Fruit fly (Drosophila melanogaster) whole organism, embryonic: Measurements from ENCODE around the gene Teh2.
A peak's percentile ranks its signal among the peaks of the same experiment; 100 is the strongest.

Experiments
- CG10543 ChIP-seq: fragments of 200-800 bp; sonication (Bioruptor generic); optimal IDR thresholded peaks from 3 replicates; lab custom pipeline; 2017; ENCODE audit warnings: missing biosample characterization, mild to moderate bottlenecking, missing genetic modification characterization, moderate library complexity
- CG12299 ChIP-seq: fragments of 200-800 bp; sonication (Bioruptor generic); optimal IDR thresholded peaks from 2 replicates; lab custom pipeline; 2018; ENCODE audit warnings: missing biosample characterization, mild to moderate bottlenecking, missing genetic modification characterization
- CG12659 ChIP-seq: fragments of 200-800 bp; sonication (Bioruptor generic); optimal IDR thresholded peaks from 3 replicates; lab custom pipeline; 2017; ENCODE audit warnings: mild to moderate bottlenecking, missing biosample characterization, missing genetic modification reagents, missing genetic modification characterization
- CG12769 ChIP-seq: fragments of 200-800 bp; sonication (Bioruptor generic); optimal IDR thresholded peaks from 2 replicates; lab custom pipeline; 2019; ENCODE audit warnings: missing biosample characterization, mild to moderate bottlenecking, missing genetic modification characterization, moderate library complexity
- CG13287 ChIP-seq: fragments of 200-800 bp; sonication (Bioruptor generic); IDR thresholded peaks from 2 replicates; pipeline ENCODE4 v1.3.6; 2022; ENCODE audit warnings: missing biosample characterization, missing genetic modification characterization; ENCODE audit not compliant: partially characterized antibody
- CG14667 ChIP-seq: fragments of 200-800 bp; sonication (Bioruptor generic); IDR thresholded peaks from 2 replicates; pipeline ENCODE4 v1.3.6; 2022; ENCODE audit warnings: missing biosample characterization, missing genetic modification characterization
- CG2202 ChIP-seq: fragments of 200-800 bp; sonication (Bioruptor generic); optimal IDR thresholded peaks from 2 replicates; lab custom pipeline; 2018; ENCODE audit warnings: missing biosample characterization, mild to moderate bottlenecking, missing genetic modification characterization
- CG3407 ChIP-seq: fragments of 200-800 bp; sonication (Bioruptor generic); optimal IDR thresholded peaks from 2 replicates; lab custom pipeline; 2018; ENCODE audit warnings: missing biosample characterization, mild to moderate bottlenecking, missing genetic modification characterization
- CG34376 ChIP-seq: fragments of 200-800 bp; sonication (Bioruptor generic); optimal IDR thresholded peaks from 2 replicates; lab custom pipeline; 2018; ENCODE audit warnings: missing biosample characterization, mild to moderate bottlenecking, missing genetic modification characterization
- CG4820 ChIP-seq: fragments of 200-800 bp; sonication (Bioruptor generic); optimal IDR thresholded peaks from 3 replicates; lab custom pipeline; 2016; ENCODE audit warnings: missing biosample characterization, missing genetic modification characterization
- CG8290 ChIP-seq, 3 experiments: fragments of 200-800 bp; sonication (Bioruptor generic); optimal IDR thresholded peaks; 2 replicates each; lab custom pipeline; 2016 to 2019; ENCODE audit warnings: missing biosample characterization in 3 of 3, missing genetic modification characterization in 3 of 3, mild to moderate bottlenecking in 2 of 3, moderate library complexity in 1 of 3
- CG8388 ChIP-seq: fragments of 200-800 bp; sonication (Bioruptor generic); optimal IDR thresholded peaks from 2 replicates; lab custom pipeline; 2019; ENCODE audit warnings: missing biosample characterization, mild to moderate bottlenecking, missing genetic modification characterization, moderate library complexity
- CkIIα-i1 ChIP-seq: fragments of 200-800 bp; sonication (Bioruptor generic); IDR thresholded peaks from 2 replicates; pipeline ENCODE4 v1.3.6; 2022; ENCODE audit warnings: missing biosample characterization, missing genetic modification characterization
- D19B ChIP-seq: fragments of 200-800 bp; sonication (Bioruptor generic); optimal IDR thresholded peaks from 2 replicates; lab custom pipeline; 2017; ENCODE audit warnings: missing biosample characterization, mild to moderate bottlenecking, missing genetic modification characterization
- Deaf1 ChIP-seq: fragments of 200-800 bp; optimal IDR thresholded peaks from 3 replicates; lab custom pipeline; 2019; ENCODE audit warnings: missing biosample characterization, mild to moderate bottlenecking, missing genetic modification characterization, moderate library complexity
- Dref ChIP-seq: fragments of 200-800 bp; sonication (Bioruptor generic); IDR thresholded peaks from 2 replicates; pipeline ENCODE4 v1.3.6; 2022; ENCODE audit warnings: missing biosample characterization, missing genetic modification characterization
- Elba2 ChIP-seq: fragments of 200-800 bp; sonication (Bioruptor generic); optimal IDR thresholded peaks from 3 replicates; lab custom pipeline; 2016; ENCODE audit warnings: missing biosample characterization, missing genetic modification characterization
- Ets65A ChIP-seq: fragments of 200-800 bp; sonication (Bioruptor generic); peaks from one replicate; lab custom pipeline; 2016; ENCODE audit warnings: missing biosample characterization, missing genetic modification characterization
- Hr78 ChIP-seq, 2 experiments: fragments of 200-800 bp in 1 of 2; fragments of >200 bp in 1 of 2; sonication (Bioruptor generic) in 1 of 2; optimal IDR thresholded peaks; 2 replicates each; lab custom pipeline; 2017 to 2019; ENCODE audit warnings: missing biosample characterization in 2 of 2, missing genetic modification characterization in 2 of 2, mild to moderate bottlenecking in 1 of 2, moderate library complexity in 1 of 2
- Kr ChIP-seq: fragments of 200-800 bp; sonication (Bioruptor generic); optimal IDR thresholded peaks from 2 replicates; lab custom pipeline; 2017; ENCODE audit warnings: missing biosample characterization, mild to moderate bottlenecking, missing genetic modification characterization
- Med ChIP-seq: fragments of 200-800 bp; sonication (Bioruptor generic); peaks from one replicate; lab custom pipeline; 2016; ENCODE audit warnings: missing biosample characterization, missing genetic modification characterization, mild to moderate bottlenecking, inconsistent platforms, moderate library complexity
- Neu2 ChIP-seq: fragments of 200-800 bp; sonication (Bioruptor generic); optimal IDR thresholded peaks from 3 replicates; lab custom pipeline; 2016; ENCODE audit warnings: missing biosample characterization, missing genetic modification characterization, borderline replicate concordance
- Optix ChIP-seq: fragments of 200-800 bp; sonication (Bioruptor generic); IDR thresholded peaks from 3 replicates; pipeline ENCODE4 v1.3.6; 2022; ENCODE audit warnings: missing biosample characterization, missing genetic modification characterization
- Pdp1 ChIP-seq, 2 experiments: fragments of 200-800 bp; sonication (Bioruptor generic); optimal IDR thresholded peaks; 3 replicates each; lab custom pipeline; 2016; ENCODE audit warnings: missing biosample characterization in 2 of 2, missing genetic modification characterization in 2 of 2, mild to moderate bottlenecking in 1 of 2, moderate library complexity in 1 of 2
- Scr ChIP-seq: fragments of 200-800 bp; sonication (Bioruptor generic); IDR thresholded peaks from 2 replicates; pipeline ENCODE4 v1.3.6; 2022; ENCODE audit warnings: missing biosample characterization, missing genetic modification characterization; ENCODE audit not compliant: partially characterized antibody
- aop ChIP-seq: fragments of 200-800 bp; sonication (Bioruptor generic); IDR thresholded peaks from 2 replicates; pipeline ENCODE4 v1.3.6; 2022; ENCODE audit warnings: missing biosample characterization, missing genetic modification characterization
- chinmo ChIP-seq: fragments of 200-800 bp; sonication (Bioruptor generic); IDR thresholded peaks from 4 replicates; pipeline ENCODE4 v1.3.6; 2022; ENCODE audit warnings: missing biosample characterization, missing genetic modification characterization; ENCODE audit not compliant: partially characterized antibody
- crol ChIP-seq: fragments of 200-800 bp; sonication (Bioruptor generic); IDR thresholded peaks from 2 replicates; pipeline ENCODE4 v1.3.6; 2022; ENCODE audit warnings: missing biosample characterization, missing genetic modification characterization
- cwo ChIP-seq: fragments of 200-800 bp; sonication (Bioruptor generic); optimal IDR thresholded peaks from 3 replicates; lab custom pipeline; 2017; ENCODE audit warnings: missing biosample characterization, missing genetic modification characterization, mild to moderate bottlenecking, moderate library complexity, missing genetic modification reagents
- gce ChIP-seq: fragments of 200-800 bp; sonication (Bioruptor generic); IDR thresholded peaks from 3 replicates; pipeline ENCODE4 v1.3.6; 2022; ENCODE audit warnings: missing biosample characterization, missing genetic modification characterization
- inv ChIP-seq: fragments of 200-800 bp; sonication (Bioruptor generic); IDR thresholded peaks from 2 replicates; pipeline ENCODE4 v1.3.6; 2022; ENCODE audit warnings: missing biosample characterization, missing genetic modification characterization; ENCODE audit not compliant: partially characterized antibody
- kni ChIP-seq: fragments of 200-800 bp; sonication (Bioruptor generic); optimal IDR thresholded peaks from 3 replicates; lab custom pipeline; 2017; ENCODE audit warnings: mild to moderate bottlenecking, missing biosample characterization, missing genetic modification reagents, missing genetic modification characterization
- nom ChIP-seq: fragments of 200-800 bp; sonication (Bioruptor generic); optimal IDR thresholded peaks from 2 replicates; lab custom pipeline; 2017; ENCODE audit warnings: missing biosample characterization, missing genetic modification characterization, mild to moderate bottlenecking, moderate library complexity, missing genetic modification reagents
- pros ChIP-seq: fragments of 200-800 bp; sonication (Bioruptor generic); optimal IDR thresholded peaks from 3 replicates; lab custom pipeline; 2019; ENCODE audit warnings: missing biosample characterization, mild to moderate bottlenecking, missing genetic modification characterization, moderate library complexity
- ranshi ChIP-seq: fragments of 200-800 bp; sonication (Bioruptor generic); IDR thresholded peaks from 2 replicates; pipeline ENCODE4 v1.3.6; 2022; ENCODE audit warnings: missing biosample characterization, missing genetic modification characterization
- run ChIP-seq: fragments of 200-800 bp; sonication (Bioruptor generic); optimal IDR thresholded peaks from 3 replicates; lab custom pipeline; 2018; ENCODE audit warnings: missing biosample characterization, mild to moderate bottlenecking, missing genetic modification characterization
- sd ChIP-seq: fragments of 200-800 bp; sonication (Bioruptor generic); optimal IDR thresholded peaks from 3 replicates; lab custom pipeline; 2018; ENCODE audit warnings: missing biosample characterization, mild to moderate bottlenecking, missing genetic modification characterization, moderate library complexity
- sr ChIP-seq: fragments of 200-800 bp; sonication (Bioruptor generic); IDR thresholded peaks from 3 replicates; pipeline ENCODE4 v1.3.6; 2022; ENCODE audit warnings: missing biosample characterization, missing genetic modification characterization
- sug ChIP-seq: fragments of 200-800 bp; optimal IDR thresholded peaks from 2 replicates; lab custom pipeline; 2019; ENCODE audit warnings: missing biosample characterization, mild to moderate bottlenecking, missing genetic modification characterization, moderate library complexity
- vvl ChIP-seq: fragments of 200-800 bp; sonication (Bioruptor generic); IDR thresholded peaks from 2 replicates; pipeline ENCODE4 v1.3.6; 2022; ENCODE audit warnings: missing biosample characterization, missing genetic modification characterization

Teh2 gene

dm6 chr3L:4227164-4227563, 39.3 kb upstream of the Teh2 start, which contains the start of gene CG46460 (continued):
- 0 out of 2 replicates have a peak, but pooled peaks have one; percentile 22 for TF ChIP-seq Scr (GFP tag; lab: Robert Waterston, UW)

dm6 chr3L:4225647-4226470, 38.0 kb upstream of the Teh2 start:
- no peak for TF ChIP-seq Kr (GFP tag; lab: Kevin White, UChicago)
- no peak for TF ChIP-seq CG3407
- TF ChIP-seq CG10543 (GFP tag; lab: Kevin White, UChicago): peak; percentile 14
- no peak for TF ChIP-seq CG12299 (tag; lab: Kevin White, UChicago)
- peak; percentile 20 for TF ChIP-seq Deaf1
- no peak for TF ChIP-seq Dref (GFP tag; lab: Robert Waterston, UW)
- peak; percentile 32 for TF ChIP-seq nom (GFP tag; lab: Kevin White, UChicago)
- peak; percentile 31 for TF ChIP-seq CG12769 (tag; lab: Kevin White, UChicago)
- 0 out of 4 replicates have a peak, but pooled peaks have one; percentile 42 for TF ChIP-seq chinmo
- 0 out of 2 replicates have a peak, but pooled peaks have one; percentile 41 for TF ChIP-seq aop (GFP tag; lab: Robert Waterston, UW)
- TF ChIP-seq Pdp1 (GFP tag; optimal IDR thresholded peaks at IDR 0.05; lab: Kevin White, UChicago): peak in 1 of 2 experiments; percentile 67
- peak; percentile 90 for TF ChIP-seq crol (GFP tag; lab: Robert Waterston, UW)
- TF ChIP-seq CG34376 (GFP tag; lab: Kevin White, UChicago): peak; percentile 67
- TF ChIP-seq Neu2 (GFP tag; lab: Kevin White, UChicago): no peak
- TF ChIP-seq CG12659 (GFP tag; lab: Kevin White, UChicago): no peak
- no peak for TF ChIP-seq inv (GFP tag; lab: Robert Waterston, UW)
- no peak for TF ChIP-seq ranshi (GFP tag; lab: Robert Waterston, UW)
- TF ChIP-seq CG4820 (GFP tag; lab: Kevin White, UChicago): no peak
- TF ChIP-seq CG14667 (GFP tag; lab: Robert Waterston, UW): no peak
- TF ChIP-seq pros: no peak
- 0 out of 2 replicates have a peak, but pooled peaks have one; percentile 7 for TF ChIP-seq vvl (GFP tag; lab: Robert Waterston, UW)
- TF ChIP-seq Med (GFP tag; lab: Kevin White, UChicago): peak; percentile 70
- peak in 1 of 2 experiments; percentile 82 for TF ChIP-seq Hr78 (GFP tag; optimal IDR thresholded peaks at IDR 0.05; lab: Kevin White, UChicago)
- no peak for TF ChIP-seq Ets65A (GFP tag; lab: Kevin White, UChicago)
- TF ChIP-seq CkIIα-i1 (GFP tag; lab: Robert Waterston, UW): no peak
- peak; percentile 72 for TF ChIP-seq sug (tag; lab: Kevin White, UChicago)
- no peak for TF ChIP-seq Elba2 (GFP tag; lab: Kevin White, UChicago)
- TF ChIP-seq sr (GFP tag; lab: Robert Waterston, UW): peak; percentile 82; the same call in 2 of the 3 replicates
- TF ChIP-seq kni (GFP tag; lab: Kevin White, UChicago): peak; percentile 7
- TF ChIP-seq cwo: peak; percentile 63
- TF ChIP-seq run: no peak
- TF ChIP-seq D19B: peak; percentile 42
- 0 out of 2 replicates have a peak, but pooled peaks have one; percentile 5 for TF ChIP-seq CG13287
- no peak for TF ChIP-seq CG8290 (GFP tag; optimal IDR thresholded peaks at IDR 0.05; lab: Kevin White, UChicago)
- peak in 1 of 2 experiments; percentile 8 for TF ChIP-seq CG8290 (tag; optimal IDR thresholded peaks at IDR 0.05; lab: Kevin White, UChicago)
- no peak for TF ChIP-seq Optix
- TF ChIP-seq CG2202: no peak
- TF ChIP-seq sd (tag; lab: Kevin White, UChicago): peak; percentile 75
- no peak for TF ChIP-seq CG8388 (GFP tag; lab: Kevin White, UChicago)
- 0 out of 3 replicates have a peak, but pooled peaks have one; percentile 33 for TF ChIP-seq gce (GFP tag; lab: Robert Waterston, UW)
